Fruit fly (Drosophila melanogaster) whole organism, embryonic: ENCODE results near the gene CG34265.

Experiments used
- Ada2b ChIP-seq: fragments of 200-800 bp; sonication (Bioruptor generic); IDR thresholded peaks from 2 replicates; pipeline ENCODE4 v1.3.6; 2022; ENCODE audit warnings: missing biosample characterization, missing genetic modification characterization
- Adf1 ChIP-seq: fragments of 200-800 bp; sonication (Bioruptor generic); IDR thresholded peaks from 2 replicates; pipeline ENCODE4 v1.3.6; 2022; ENCODE audit warnings: missing biosample characterization, missing genetic modification characterization
- Blimp-1 ChIP-seq: fragments of 200-800 bp; sonication (Bioruptor generic); optimal IDR thresholded peaks from 3 replicates; lab custom pipeline; 2018; ENCODE audit warnings: missing biosample characterization, missing genetic modification characterization, mild to moderate bottlenecking, moderate library complexity, missing genetic modification reagents
- BtbVII ChIP-seq: fragments of 200-800 bp; sonication (Bioruptor generic); optimal IDR thresholded peaks from 3 replicates; lab custom pipeline; 2017; ENCODE audit warnings: missing biosample characterization, mild to moderate bottlenecking, missing genetic modification characterization
- CG10209 ChIP-seq: fragments of 200-800 bp; sonication (Bioruptor generic); optimal IDR thresholded peaks from 3 replicates; lab custom pipeline; 2017; ENCODE audit warnings: missing biosample characterization, mild to moderate bottlenecking, missing genetic modification characterization, missing genetic modification reagents
- CG10979 ChIP-seq: fragments of 200-800 bp; sonication (Bioruptor generic); optimal IDR thresholded peaks from 2 replicates; lab custom pipeline; 2018; ENCODE audit warnings: missing biosample characterization, mild to moderate bottlenecking, missing genetic modification characterization, moderate library complexity
- CG11560 ChIP-seq: fragments of 200-800 bp; sonication (Bioruptor generic); IDR thresholded peaks from 3 replicates; pipeline ENCODE4 v1.3.6; 2022; ENCODE audit warnings: missing biosample characterization, missing genetic modification characterization
- CG11696 ChIP-seq: fragments of 200-800 bp; sonication (Bioruptor generic); IDR thresholded peaks from 2 replicates; pipeline ENCODE4 v1.3.6; 2022; ENCODE audit warnings: missing biosample characterization, missing genetic modification characterization
- CG12155 ChIP-seq: fragments of 200-800 bp; sonication (Bioruptor generic); optimal IDR thresholded peaks from 3 replicates; lab custom pipeline; 2016; ENCODE audit warnings: missing biosample characterization, missing genetic modification characterization
- CG14014 ChIP-seq: fragments of 200-800 bp; sonication (Bioruptor generic); IDR thresholded peaks from 2 replicates; pipeline ENCODE4 v1.3.6; 2022; ENCODE audit warnings: missing biosample characterization, missing genetic modification characterization
- CG14860 ChIP-seq: fragments of 200-800 bp; sonication (Bioruptor generic); IDR thresholded peaks from 3 replicates; pipeline ENCODE4 v1.3.6; 2022; ENCODE audit warnings: missing biosample characterization, missing genetic modification characterization; ENCODE audit not compliant: partially characterized antibody
- CG16779 ChIP-seq: fragments of 200-800 bp; sonication (Bioruptor generic); IDR thresholded peaks from 2 replicates; pipeline ENCODE4 v1.3.6; 2022; ENCODE audit warnings: missing biosample characterization, missing genetic modification characterization
- CG17568 ChIP-seq: fragments of 200-800 bp; sonication (Bioruptor generic); optimal IDR thresholded peaks from 2 replicates; lab custom pipeline; 2018; ENCODE audit warnings: missing biosample characterization, mild to moderate bottlenecking, missing genetic modification characterization, moderate library complexity
- CG2202 ChIP-seq: fragments of 200-800 bp; sonication (Bioruptor generic); optimal IDR thresholded peaks from 2 replicates; lab custom pipeline; 2018; ENCODE audit warnings: missing biosample characterization, mild to moderate bottlenecking, missing genetic modification characterization
- CG2678 ChIP-seq: fragments of 200-800 bp; sonication (Bioruptor generic); optimal IDR thresholded peaks from 3 replicates; lab custom pipeline; 2019; ENCODE audit warnings: missing biosample characterization, mild to moderate bottlenecking, missing genetic modification characterization, moderate library complexity
- CG2875 ChIP-seq: fragments of 200-800 bp; sonication (Bioruptor generic); optimal IDR thresholded peaks from 2 replicates; lab custom pipeline; 2017; ENCODE audit warnings: missing biosample characterization, mild to moderate bottlenecking, missing genetic modification characterization, missing genetic modification reagents
- CG2889 ChIP-seq: fragments of 200-800 bp; sonication (Bioruptor generic); IDR thresholded peaks from 3 replicates; pipeline ENCODE4 v1.3.6; 2022; ENCODE audit warnings: missing biosample characterization, missing genetic modification characterization
- CG31224 ChIP-seq: fragments of 200-800 bp; sonication (Bioruptor generic); IDR thresholded peaks from 2 replicates; pipeline ENCODE4 v1.3.6; 2022; ENCODE audit warnings: missing biosample characterization, missing genetic modification characterization
- CG3995 ChIP-seq: fragments of 200-800 bp; sonication (Bioruptor generic); optimal IDR thresholded peaks from 3 replicates; lab custom pipeline; 2016; ENCODE audit warnings: missing biosample characterization, missing genetic modification characterization
- CG4617 ChIP-seq: fragments of 200-800 bp; sonication (Bioruptor generic); optimal IDR thresholded peaks from 3 replicates; lab custom pipeline; 2016; ENCODE audit warnings: missing biosample characterization, missing genetic modification characterization, borderline replicate concordance
- CG6791 ChIP-seq: fragments of 200-800 bp; sonication (Bioruptor generic); IDR thresholded peaks from 3 replicates; pipeline ENCODE4 v1.3.6; 2022; ENCODE audit warnings: missing biosample characterization, missing genetic modification characterization; ENCODE audit not compliant: partially characterized antibody
- CG9215 ChIP-seq: fragments of 200-800 bp; sonication (Bioruptor generic); IDR thresholded peaks from 2 replicates; pipeline ENCODE4 v1.3.6; 2022; ENCODE audit warnings: missing biosample characterization, missing genetic modification characterization
- CG9437 ChIP-seq: fragments of 200-800 bp; sonication (Bioruptor generic); optimal IDR thresholded peaks from 2 replicates; lab custom pipeline; 2018; ENCODE audit warnings: missing biosample characterization, mild to moderate bottlenecking, missing genetic modification characterization
- CG9817 ChIP-seq: fragments of 200-800 bp; sonication (Bioruptor generic); optimal IDR thresholded peaks from 2 replicates; lab custom pipeline; 2018; ENCODE audit warnings: missing biosample characterization, mild to moderate bottlenecking, missing genetic modification characterization, moderate library complexity
- Dbx ChIP-seq: fragments of 200-800 bp; sonication (Bioruptor generic); IDR thresholded peaks from 3 replicates; pipeline ENCODE4 v1.3.6; 2022; ENCODE audit warnings: missing biosample characterization, missing genetic modification characterization
- Doc2 ChIP-seq: fragments of 200-800 bp; sonication (Bioruptor generic); IDR thresholded peaks from 2 replicates; pipeline ENCODE4 v1.3.6; 2022; ENCODE audit warnings: missing biosample characterization, missing genetic modification characterization
- Kr ChIP-seq: fragments of 200-800 bp; sonication (Bioruptor generic); optimal IDR thresholded peaks from 2 replicates; lab custom pipeline; 2017; ENCODE audit warnings: missing biosample characterization, mild to moderate bottlenecking, missing genetic modification characterization
- MESR4 ChIP-seq: fragments of 200-800 bp; sonication (Bioruptor generic); optimal IDR thresholded peaks from 2 replicates; lab custom pipeline; 2018; ENCODE audit warnings: missing biosample characterization, mild to moderate bottlenecking, missing genetic modification characterization, moderate library complexity
- Meics ChIP-seq: fragments of 200-800 bp; sonication (Bioruptor generic); optimal IDR thresholded peaks from 2 replicates; lab custom pipeline; 2017; ENCODE audit warnings: missing biosample characterization, mild to moderate bottlenecking, missing genetic modification characterization
- Mrtf ChIP-seq: fragments of 200-800 bp; sonication (Bioruptor generic); IDR thresholded peaks from 3 replicates; pipeline ENCODE4 v1.3.6; 2022; ENCODE audit warnings: missing biosample characterization, missing genetic modification characterization
- Six4 ChIP-seq: fragments of 200-800 bp; sonication (Bioruptor generic); optimal IDR thresholded peaks from 2 replicates; lab custom pipeline; 2016; ENCODE audit warnings: missing biosample characterization, missing genetic modification characterization
- Stat92E ChIP-seq, 3 experiments: fragments of >200 bp in 2 of 3; fragments of 200-800 bp in 1 of 3; sonication (Bioruptor generic) in 1 of 3; optimal IDR thresholded peaks; 2 replicates each; lab custom pipeline; 2017 to 2019; ENCODE audit warnings: missing biosample characterization in 3 of 3, missing genetic modification characterization in 3 of 3, mild to moderate bottlenecking in 1 of 3, moderate library complexity in 1 of 3
- Taf1 ChIP-seq: fragments of 200-800 bp; sonication (Bioruptor generic); IDR thresholded peaks from 2 replicates; pipeline ENCODE4 v1.3.6; 2022; ENCODE audit warnings: missing biosample characterization, missing genetic modification characterization
- caup ChIP-seq: fragments of 200-800 bp; sonication (Bioruptor generic); optimal IDR thresholded peaks from 3 replicates; lab custom pipeline; 2017; ENCODE audit warnings: missing biosample characterization, mild to moderate bottlenecking, missing genetic modification characterization, moderate library complexity; ENCODE audit not compliant: severe bottlenecking
- chm ChIP-seq: fragments of 200-800 bp; sonication (Bioruptor generic); IDR thresholded peaks from 2 replicates; pipeline ENCODE4 v1.3.6; 2022; ENCODE audit warnings: missing biosample characterization, missing genetic modification characterization
- fru ChIP-seq: fragments of >200 bp; optimal IDR thresholded peaks from 2 replicates; lab custom pipeline; 2017
- gem ChIP-seq: fragments of 200-800 bp; sonication (Bioruptor generic); optimal IDR thresholded peaks from 2 replicates; lab custom pipeline; 2019; ENCODE audit warnings: missing biosample characterization, mild to moderate bottlenecking, missing genetic modification characterization, moderate library complexity
- grau ChIP-seq: fragments of 200-800 bp; optimal IDR thresholded peaks from 3 replicates; lab custom pipeline; 2019; ENCODE audit warnings: missing biosample characterization, mild to moderate bottlenecking, missing genetic modification characterization, moderate library complexity
- hb ChIP-seq: fragments of 200-800 bp; sonication (Bioruptor generic); IDR thresholded peaks from 3 replicates; pipeline ENCODE4 v1.3.6; 2022; ENCODE audit warnings: missing biosample characterization, missing genetic modification characterization; ENCODE audit not compliant: partially characterized antibody
- jigr1 ChIP-seq: fragments of 200-800 bp; sonication (Bioruptor generic); IDR thresholded peaks from 3 replicates; pipeline ENCODE4 v1.3.6; 2022; ENCODE audit warnings: missing biosample characterization, missing genetic modification characterization
- maf-S ChIP-seq: fragments of 200-800 bp; sonication (Bioruptor generic); optimal IDR thresholded peaks from 2 replicates; lab custom pipeline; 2016; ENCODE audit warnings: missing biosample characterization, missing genetic modification characterization
- odd ChIP-seq: fragments of 200-800 bp; sonication (Bioruptor generic); optimal IDR thresholded peaks from 2 replicates; lab custom pipeline; 2017; ENCODE audit warnings: missing biosample characterization, mild to moderate bottlenecking, missing genetic modification characterization
- pum ChIP-seq: fragments of 200-800 bp; sonication (Bioruptor generic); optimal IDR thresholded peaks from 2 replicates; lab custom pipeline; 2016; ENCODE audit warnings: missing biosample characterization, missing genetic modification characterization
- ranshi ChIP-seq: fragments of 200-800 bp; sonication (Bioruptor generic); IDR thresholded peaks from 2 replicates; pipeline ENCODE4 v1.3.6; 2022; ENCODE audit warnings: missing biosample characterization, missing genetic modification characterization
- ro ChIP-seq: fragments of 200-800 bp; sonication (Bioruptor generic); IDR thresholded peaks from 2 replicates; pipeline ENCODE4 v1.3.6; 2022; ENCODE audit warnings: missing biosample characterization, missing genetic modification characterization
- sima ChIP-seq: fragments of 200-800 bp; sonication (Bioruptor generic); optimal IDR thresholded peaks from 2 replicates; lab custom pipeline; 2016; ENCODE audit warnings: missing biosample characterization, missing genetic modification characterization
- sisA ChIP-seq: fragments of 200-800 bp; sonication (Bioruptor generic); IDR thresholded peaks from 2 replicates; pipeline ENCODE4 v1.3.6; 2022; ENCODE audit warnings: missing biosample characterization, missing genetic modification characterization
- slp2 ChIP-seq: fragments of 200-800 bp; sonication (Bioruptor generic); optimal IDR thresholded peaks from 2 replicates; lab custom pipeline; 2016; ENCODE audit warnings: missing biosample characterization, missing genetic modification characterization
- ttk ChIP-seq: fragments of 200-800 bp; sonication (Bioruptor generic); IDR thresholded peaks from 2 replicates; pipeline ENCODE4 v2.1.2; 2022; ENCODE audit warnings: missing biosample characterization, missing genetic modification characterization
- tup ChIP-seq: fragments of 200-800 bp; sonication (Bioruptor generic); optimal IDR thresholded peaks from 2 replicates; lab custom pipeline; 2016; ENCODE audit warnings: missing biosample characterization, mild to moderate bottlenecking, missing genetic modification characterization, moderate library complexity
- vfl ChIP-seq: fragments of 200-800 bp; sonication (Bioruptor generic); optimal IDR thresholded peaks from 2 replicates; lab custom pipeline; 2016; ENCODE audit warnings: missing biosample characterization, missing genetic modification characterization

The CG34265 gene

DNA sequence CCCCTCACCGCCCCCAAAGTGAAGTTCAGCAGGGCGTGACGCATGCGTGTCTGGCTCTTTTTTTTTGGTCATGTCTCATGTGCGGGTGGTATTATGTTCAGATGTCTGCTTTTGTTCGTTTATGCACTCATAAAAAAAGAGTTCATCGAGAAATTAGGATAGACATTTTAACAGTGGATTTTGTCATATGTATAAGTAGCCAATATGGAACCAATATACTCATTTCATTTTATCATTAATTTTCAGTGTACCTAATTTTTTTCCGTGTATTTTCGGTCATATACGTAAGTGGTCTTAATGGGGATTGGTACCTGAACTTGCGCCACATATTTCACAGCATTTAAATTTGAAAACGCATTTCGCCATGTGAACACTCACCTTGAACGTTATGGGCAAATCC lies 32.1 kb downstream of the CG34265 start (continued):
- TF ChIP-seq chm (GFP tag; lab: Robert Waterston, UW) (peak; percentile 75; the same call in 1 of the 2 replicates), CG3995 (no peak), CG6791 (GFP tag; lab: Robert Waterston, UW) (no peak), CG2202 (tag; lab: Kevin White, UChicago) (no peak), grau (tag; lab: Kevin White, UChicago) (peak; percentile 51), CG14860 (no peak), CG10209 (peak; percentile 35), CG2678 (tag; lab: Kevin White, UChicago) (peak; percentile 77), Meics (GFP tag; lab: Kevin White, UChicago) (no peak), CG2889 (0 out of 3 replicates have a peak, but pooled peaks have one; percentile 33), tup (GFP tag; lab: Kevin White, UChicago) (no peak), CG11696 (peak; percentile 55; the same call in 1 of the 2 replicates), CG12155 (GFP tag; lab: Kevin White, UChicago) (peak; percentile 17), BtbVII (peak; percentile 46), CG9215 (GFP tag; lab: Robert Waterston, UW) (no peak; the same call in 1 of the 2 replicates), fru (lab: Kevin White, UChicago) (no peak), CG9437 (GFP tag; lab: Kevin White, UChicago) (peak; percentile 37), Ada2b (GFP tag; lab: Robert Waterston, UW) (peak; percentile 73), Doc2 (GFP tag; lab: Robert Waterston, UW) (no peak), CG31224 (GFP tag; lab: Robert Waterston, UW) (peak; percentile 44; the same call in 1 of the 2 replicates), sisA (GFP tag; lab: Robert Waterston, UW) (peak; percentile 63), Adf1 (no peak), CG14014 (GFP tag; lab: Robert Waterston, UW) (peak; percentile 72; the same call in 1 of the 2 replicates), Kr (GFP tag; lab: Kevin White, UChicago) (no peak), Dbx (no peak), jigr1 (GFP tag; lab: Robert Waterston, UW) (no peak), CG17568 (GFP tag; lab: Kevin White, UChicago) (no peak), gem (tag; lab: Kevin White, UChicago) (peak; percentile 81), Blimp-1 (peak; percentile 78), CG11560 (0 out of 3 replicates have a peak, but pooled peaks have one; percentile 7), maf-S (GFP tag; lab: Kevin White, UChicago) (no peak), hb (GFP tag; lab: Robert Waterston, UW) (no peak), odd (GFP tag; lab: Kevin White, UChicago) (no peak), CG2875 (GFP tag; lab: Kevin White, UChicago) (peak; percentile 50), ro (GFP tag; lab: Robert Waterston, UW) (peak; percentile 45; the same call in 1 of the 2 replicates), Taf1 (GFP tag; lab: Robert Waterston, UW) (no peak), CG16779 (GFP tag; lab: Robert Waterston, UW) (no peak), Mrtf (no peak), ranshi (GFP tag; lab: Robert Waterston, UW) (peak; percentile 80), CG10979 (tag; lab: Kevin White, UChicago) (peak; percentile 67), ttk (GFP tag; lab: Robert Waterston, UW) (peak; percentile 73), slp2 (peak; percentile 66), vfl (no peak), Stat92E (GFP tag; optimal IDR thresholded peaks at IDR 0.05; lab: Kevin White, UChicago) (no peak), CG9817 (tag; lab: Kevin White, UChicago) (peak; percentile 24), sima (GFP tag; lab: Kevin White, UChicago) (no peak), Six4 (GFP tag; lab: Kevin White, UChicago) (peak; percentile 38), pum (GFP tag; lab: Kevin White, UChicago) (peak; percentile 34), CG4617 (GFP tag; lab: Kevin White, UChicago) (no peak), caup (GFP tag; lab: Kevin White, UChicago) (peak; percentile 28), MESR4 (GFP tag; lab: Kevin White, UChicago) (no peak)
